Worm (Caenorhabditis elegans) whole organism, early embryonic: ENCODE data around the gene unc-68.

ENCODE experiments used
- B0310.2 ChIP-seq: sonication (generic microtip); optimal IDR thresholded peaks from 2 replicates; lab custom pipeline; 2016; ENCODE audit warnings: mild to moderate bottlenecking, missing genetic modification characterization, missing compliant biosample characterization
- ama-1 ChIP-seq: fragments of 150-350 bp; optimal IDR thresholded peaks from 2 replicates; lab custom pipeline; 2014
- ets-7 ChIP-seq: sonication (generic microtip); optimal IDR thresholded peaks from 2 replicates; lab custom pipeline; 2016; ENCODE audit warnings: missing genotype, missing genetic modification characterization, missing compliant biosample characterization
- flt-1 ChIP-seq: fragments of 200-800 bp; sonication (Bioruptor generic); IDR thresholded peaks from 2 replicates; pipeline ENCODE4 v1.3.6; 2022; ENCODE audit warnings: missing genetic modification characterization, missing compliant biosample characterization
- hnd-1 ChIP-seq: sonication (generic microtip); optimal IDR thresholded peaks from 2 replicates; lab custom pipeline; 2016; ENCODE audit warnings: missing genetic modification characterization, missing compliant biosample characterization
- pes-1 ChIP-seq: fragments of 200-800 bp; sonication (Bioruptor generic); IDR thresholded peaks from 2 replicates; pipeline ENCODE4 v1.3.6; 2022; ENCODE audit warnings: missing genetic modification reagents, missing genetic modification characterization, missing compliant biosample characterization
- sea-1 ChIP-seq: fragments of 200-800 bp; sonication (Bioruptor generic); conservative IDR thresholded peaks from 2 replicates; pipeline ENCODE4 v1.3.6; 2022; ENCODE audit warnings: missing genetic modification characterization, missing compliant biosample characterization
- tbx-37 ChIP-seq: fragments of 200-800 bp; sonication (Bioruptor generic); conservative IDR thresholded peaks from 2 replicates; pipeline ENCODE4 v1.3.6; 2022; ENCODE audit warnings: missing genetic modification reagents, missing genetic modification characterization, missing compliant biosample characterization
- tra-4 ChIP-seq: sonication (generic microtip); optimal IDR thresholded peaks from 2 replicates; lab custom pipeline; 2017; ENCODE audit warnings: missing genetic modification characterization, missing compliant biosample characterization

ce11 chrV:6896700-6897099 is 32.1 kb downstream of the unc-68 start, which contains the start of gene K11C4.1:
- TF ChIP-seq pes-1 (GFP tag; lab: Robert Waterston, UW) (no peak), B0310.2 (tag; lab: Kevin White, UChicago) (no peak), sea-1 (GFP tag; lab: Robert Waterston, UW) (no peak), hnd-1 (tag; lab: Kevin White, UChicago) (no peak), ama-1 (no peak), flt-1 (GFP tag; lab: Robert Waterston, UW) (no peak), tbx-37 (GFP tag; lab: Robert Waterston, UW) (no peak), ets-7 (tag; lab: Kevin White, UChicago) (no peak), tra-4 (tag; lab: Kevin White, UChicago) (no peak)
